Worm (Caenorhabditis elegans) whole organism, young adult: ENCODE results near the gene F13A2.9.

Experiments used
- F22D6.2 ChIP-seq: sonication (generic microtip); optimal IDR thresholded peaks from 2 replicates; lab custom pipeline; 2016; ENCODE audit warnings: mild to moderate bottlenecking, missing genetic modification characterization, missing compliant biosample characterization
- F23B12.7 ChIP-seq: sonication (generic microtip); optimal IDR thresholded peaks from 2 replicates; lab custom pipeline; 2017; ENCODE audit warnings: missing genetic modification characterization, mild to moderate bottlenecking, missing compliant biosample characterization, antibody characterized with exemption, moderate library complexity; ENCODE audit not compliant: insufficient read depth
- Y95B8A.8 ChIP-seq: fragments of 200-800 bp; sonication (Bioruptor generic); IDR thresholded peaks from 2 replicates; pipeline ENCODE4 v1.3.6; 2022; ENCODE audit warnings: missing genetic modification reagents, missing genetic modification characterization, missing compliant biosample characterization
- ZK185.1 ChIP-seq: sonication (generic microtip); optimal IDR thresholded peaks from 2 replicates; lab custom pipeline; 2016; ENCODE audit warnings: mild to moderate bottlenecking, missing genetic modification characterization, missing compliant biosample characterization; ENCODE audit not compliant: poor library complexity, severe bottlenecking
- ama-1 ChIP-seq, 3 experiments: fragments of 150-350 bp in 1 of 3; sonication (generic microtip) in 2 of 3; optimal IDR thresholded peaks; 2 replicates each; lab custom pipeline; 2014 to 2018; ENCODE audit warnings: missing biosample characterization in 2 of 3, missing genetic modification characterization in 2 of 3, missing genetic modification reagents in 2 of 3
- madf-3 ChIP-seq: fragments of 200-800 bp; sonication (Bioruptor generic); IDR thresholded peaks from 2 replicates; pipeline ENCODE4 v1.3.6; 2022; ENCODE audit warnings: missing genetic modification reagents, missing genetic modification characterization, missing compliant biosample characterization
- pha-4 ChIP-seq: fragments of 150-350 bp; sonication (generic microtip); optimal IDR thresholded peaks from 2 replicates; lab custom pipeline; 2014; ENCODE audit warnings: missing biosample characterization, missing genetic modification reagents, missing genetic modification characterization

DNA sequence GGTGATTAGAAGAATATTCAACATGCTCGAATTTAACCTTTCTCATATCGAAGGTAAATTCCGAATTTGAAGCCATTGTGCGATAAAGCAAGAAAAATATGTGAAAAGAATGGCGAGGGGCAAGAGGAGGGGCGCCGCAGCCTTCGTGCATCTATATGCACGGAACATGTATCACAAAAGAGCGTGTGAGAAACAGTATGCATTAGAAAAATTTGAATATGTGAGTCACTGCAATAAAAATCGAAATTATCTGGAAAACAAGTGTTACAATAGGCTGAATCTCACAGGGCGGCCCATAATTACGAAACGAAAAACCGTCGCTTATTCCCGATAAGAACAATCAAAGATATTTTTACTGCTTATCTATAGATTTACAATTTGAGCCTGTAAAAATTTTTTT is 14.6 kb upstream of the F13A2.9 start, which contains the start of gene F13A2.5:
- no peak for TF ChIP-seq pha-4 (tag; lab: Kevin White, UChicago)
- TF ChIP-seq F22D6.2, result no peak
- TF ChIP-seq madf-3, result no peak
- no peak for TF ChIP-seq F23B12.7 (tag; lab: Kevin White, UChicago)
- no peak for TF ChIP-seq ama-1 (optimal IDR thresholded peaks at IDR 0.05; lab: Kevin White, UChicago)
- no peak for TF ChIP-seq ama-1 (GFP tag; optimal IDR thresholded peaks at IDR 0.05; lab: Kevin White, UChicago)
- TF ChIP-seq ZK185.1 (tag; lab: Kevin White, UChicago), result no peak
- TF ChIP-seq Y95B8A.8 (GFP tag; lab: Robert Waterston, UW), result no peak
